Fruit fly (Drosophila melanogaster): Measurements from ENCODE around the gene CG32219.

The CG32219 gene

dm6 chr3L:19922833-19923745, 27.8 kb downstream of the CG32219 start, which contains the start of gene Pfdn6 (continued):
- no peak for TF ChIP-seq hbn (GFP tag; IDR thresholded peaks at IDR 0.05; ENCODE audit: partially characterized antibody)
- peak; percentile 68 for TF ChIP-seq da (GFP tag; optimal IDR thresholded peaks at IDR 0.05)
- TF ChIP-seq pan (optimal IDR thresholded peaks at IDR 0.05), result no peak
- peak in 1 of 2 experiments; percentile 83 for TF ChIP-seq pan (GFP tag; optimal IDR thresholded peaks at IDR 0.05 in 1 of 2, IDR thresholded peaks at IDR 0.05 in 1 of 2)
- peak; percentile 84 for TF ChIP-seq knrl (GFP tag; IDR thresholded peaks at IDR 0.05; ENCODE audit: partially characterized antibody)
- TF ChIP-seq CrebB (tag; optimal IDR thresholded peaks at IDR 0.05), result peak; percentile 28
- peak; percentile 85; the same call in 2 of the 3 replicates for TF ChIP-seq ci (GFP tag; IDR thresholded peaks at IDR 0.05)
- peak; percentile 83 for TF ChIP-seq esg (GFP tag; conservative IDR thresholded peaks at IDR 0.05)
- TF ChIP-seq CG10462 (GFP tag; optimal IDR thresholded peaks at IDR 0.05), result peak; percentile 40
- TF ChIP-seq Blimp-1 (GFP tag; optimal IDR thresholded peaks at IDR 0.05), result peak; percentile 82
- peak; percentile 17 for TF ChIP-seq CG12299 (tag; optimal IDR thresholded peaks at IDR 0.05)
- peak; percentile 89 for TF ChIP-seq CG1603 (tag; optimal IDR thresholded peaks at IDR 0.05)
- peak; percentile 67 for TF ChIP-seq bab2 (GFP tag; optimal IDR thresholded peaks at IDR 0.05)
- peak; percentile 35 for TF ChIP-seq CG18011 (GFP tag; optimal IDR thresholded peaks at IDR 0.05)
- TF ChIP-seq CG18619 (GFP tag; optimal IDR thresholded peaks at IDR 0.05), result peak; percentile 81
- TF ChIP-seq CG12071 (GFP tag; optimal IDR thresholded peaks at IDR 0.05), result no peak
- TF ChIP-seq CG10267 (tag; optimal IDR thresholded peaks at IDR 0.05), result peak; percentile 99
- TF ChIP-seq Myb (GFP tag; optimal IDR thresholded peaks at IDR 0.05), result peak; percentile 65
- no peak for TF ChIP-seq z (GFP tag; IDR thresholded peaks at IDR 0.05)
- peak; percentile 87 for TF ChIP-seq CG9797 (GFP tag; optimal IDR thresholded peaks at IDR 0.05)
- TF ChIP-seq gem (tag; optimal IDR thresholded peaks at IDR 0.05), result peak; percentile 93
- TF ChIP-seq Max (GFP tag; optimal IDR thresholded peaks at IDR 0.05), result peak; percentile 86
- TF ChIP-seq stc (GFP tag; IDR thresholded peaks at IDR 0.05), result 0 out of 2 replicates have a peak, but pooled peaks have one; percentile 10
- TF ChIP-seq br (optimal IDR thresholded peaks at IDR 0.05), result no peak
- TF ChIP-seq yki (optimal IDR thresholded peaks at IDR 0.05), result no peak
- TF ChIP-seq phol (tag; optimal IDR thresholded peaks at IDR 0.05), result peak; percentile 96
- peak; percentile 63 for TF ChIP-seq CG12942 (GFP tag; optimal IDR thresholded peaks at IDR 0.05)
- TF ChIP-seq amos (GFP tag; IDR thresholded peaks at IDR 0.05; ENCODE audit: partially characterized antibody), result peak; percentile 63; the same call in 1 of the 2 replicates
- no peak for TF ChIP-seq cwo (GFP tag; optimal IDR thresholded peaks at IDR 0.05)
- peak; percentile 67 for TF ChIP-seq fd96Cb (tag; optimal IDR thresholded peaks at IDR 0.05)
- TF ChIP-seq Spps (tag; optimal IDR thresholded peaks at IDR 0.05), result peak; percentile 23
- no peak for TF ChIP-seq CG8388 (GFP tag; optimal IDR thresholded peaks at IDR 0.05)
- peak; percentile 65; the same call in 1 of the 2 replicates for TF ChIP-seq CG14014 (GFP tag; IDR thresholded peaks at IDR 0.05)
- peak; percentile 82 for TF ChIP-seq MESR4 (GFP tag; optimal IDR thresholded peaks at IDR 0.05)
- TF ChIP-seq Taf1 (GFP tag; IDR thresholded peaks at IDR 0.05), result peak; percentile 35; the same call in 1 of the 2 replicates
- TF ChIP-seq lab (GFP tag; optimal IDR thresholded peaks at IDR 0.05), result no peak
- TF ChIP-seq hb (GFP tag; IDR thresholded peaks at IDR 0.05; ENCODE audit: partially characterized antibody), result peak; percentile 79; the same call in 2 of the 3 replicates
- peak; percentile 53 for TF ChIP-seq CG3407 (GFP tag; optimal IDR thresholded peaks at IDR 0.05)
- TF ChIP-seq CG8944 (GFP tag; optimal IDR thresholded peaks at IDR 0.05), result peak; percentile 77
- peak; percentile 93 for TF ChIP-seq pho (GFP tag; optimal IDR thresholded peaks at IDR 0.05)
- peak; percentile 76 for TF ChIP-seq CG8089 (GFP tag; optimal IDR thresholded peaks at IDR 0.05)
- TF ChIP-seq CG13123 (GFP tag; optimal IDR thresholded peaks at IDR 0.05), result peak; percentile 13
- no peak for TF ChIP-seq CG11695 (GFP tag; IDR thresholded peaks at IDR 0.05)
- peak; percentile 57 for TF ChIP-seq pb (GFP tag; optimal IDR thresholded peaks at IDR 0.05)
- no peak for TF ChIP-seq CG11723 (GFP tag; optimal IDR thresholded peaks at IDR 0.05)
- TF ChIP-seq CG18262 (tag; optimal IDR thresholded peaks at IDR 0.05), result peak; percentile 72
- no peak for TF ChIP-seq sima (GFP tag; optimal IDR thresholded peaks at IDR 0.05)
- peak; percentile 70 for TF ChIP-seq Rx (GFP tag; IDR thresholded peaks at IDR 0.05)

Data from whole organism, embryonic.